Worm (Caenorhabditis elegans): ENCODE data around the gene F35B3.4.
A peak's percentile ranks its signal among the peaks of the same experiment; 100 is the strongest.

The F35B3.4 gene

ce11 chrX:17020858-17021257 lies at the start of gene F35B3.4:
F35B3.4 (minus strand) TSS chrX:17020958.
- TF ChIP-seq ceh-45 (GFP tag; IDR thresholded peaks at IDR 0.05) (no peak), elt-4 (tag; optimal IDR thresholded peaks at IDR 0.05) (no peak), ets-4 (tag; optimal IDR thresholded peaks at IDR 0.05) (no peak), tbx-7 (tag; optimal IDR thresholded peaks at IDR 0.05) (no peak), C38D4.7 (GFP tag; optimal IDR thresholded peaks at IDR 0.05) (no peak), Y22D7AL.16 (tag; optimal IDR thresholded peaks at IDR 0.05) (no peak), dve-1 (tag; optimal IDR thresholded peaks at IDR 0.05) (no peak), ceh-24 (tag; optimal IDR thresholded peaks at IDR 0.05) (no peak), ceh-22 (tag; optimal IDR thresholded peaks at IDR 0.05) (no peak), pag-3 (tag; optimal IDR thresholded peaks at IDR 0.05; ENCODE audit: borderline replicate concordance) (no peak), ttx-3 (tag; optimal IDR thresholded peaks at IDR 0.05) (no peak)

ce11 chrX:17070495-17070894 lies 49.7 kb upstream of the F35B3.4 start:
- no peak for TF ChIP-seq pros-1 (tag; optimal IDR thresholded peaks at IDR 0.05)
- TF ChIP-seq K09A11.1 (tag; optimal IDR thresholded peaks at IDR 0.05; ENCODE audit: insufficient read depth), result no peak
- TF ChIP-seq odd-2 (tag; optimal IDR thresholded peaks at IDR 0.05), result no peak
- TF ChIP-seq unc-3 (GFP tag; conservative IDR thresholded peaks at IDR 0.05), result no peak
- no peak for TF ChIP-seq unc-3 (tag; optimal IDR thresholded peaks at IDR 0.05)
- no peak for TF ChIP-seq nfya-1 (tag; optimal IDR thresholded peaks at IDR 0.05)
- TF ChIP-seq hlh-6 (tag; optimal IDR thresholded peaks at IDR 0.05), result no peak
- TF ChIP-seq gmeb-2 (tag; optimal IDR thresholded peaks at IDR 0.05), result no peak
- TF ChIP-seq elt-4 (tag; optimal IDR thresholded peaks at IDR 0.05), result no peak
- no peak for TF ChIP-seq rnt-1 (tag; optimal IDR thresholded peaks at IDR 0.05)
- TF ChIP-seq dve-1 (tag; optimal IDR thresholded peaks at IDR 0.05), result no peak
- no peak for TF ChIP-seq mec-3 (tag; optimal IDR thresholded peaks at IDR 0.05; ENCODE audit: borderline replicate concordance)
- TF ChIP-seq ceh-31 (tag; optimal IDR thresholded peaks at IDR 0.05), result no peak
- no peak for TF ChIP-seq ets-4 (tag; optimal IDR thresholded peaks at IDR 0.05)
- TF ChIP-seq Y22D7AL.16 (tag; optimal IDR thresholded peaks at IDR 0.05), result no peak
- no peak for TF ChIP-seq hlh-15 (tag; optimal IDR thresholded peaks at IDR 0.05)
- no peak for TF ChIP-seq ceh-9 (tag; optimal IDR thresholded peaks at IDR 0.05)
- no peak for TF ChIP-seq pqm-1 (tag; optimal IDR thresholded peaks at IDR 0.05)
- no peak for TF ChIP-seq ceh-45 (GFP tag; IDR thresholded peaks at IDR 0.05)
- no peak for TF ChIP-seq ama-1 (optimal IDR thresholded peaks at IDR 0.05)

- TF ChIP-seq dmd-4 (tag; optimal IDR thresholded peaks at IDR 0.05; ENCODE audit: borderline replicate concordance), result no peak
- TF ChIP-seq elt-2 (tag; optimal IDR thresholded peaks at IDR 0.05), result peak; percentile 29
- no peak for TF ChIP-seq unc-3 (GFP tag; conservative IDR thresholded peaks at IDR 0.05)
- no peak for TF ChIP-seq unc-3 (tag; optimal IDR thresholded peaks at IDR 0.05)
- TF ChIP-seq hlh-30 (tag; optimal IDR thresholded peaks at IDR 0.05; ENCODE audit: insufficient read depth), result no peak
These were observed 46.2 kb upstream of the F35B3.4 start for ce11 chrX:17066937-17067336.

- no peak for TF ChIP-seq che-1 (tag; optimal IDR thresholded peaks at IDR 0.05)
- no peak for TF ChIP-seq lim-6 (tag; optimal IDR thresholded peaks at IDR 0.05)
- TF ChIP-seq odd-2 (tag; optimal IDR thresholded peaks at IDR 0.05), result no peak
- peak; percentile 36 for TF ChIP-seq elt-2 (tag; optimal IDR thresholded peaks at IDR 0.05)
- no peak for TF ChIP-seq lin-11 (tag; optimal IDR thresholded peaks at IDR 0.05)
- no peak for TF ChIP-seq ref-2 (tag; optimal IDR thresholded peaks at IDR 0.05)
- no peak for TF ChIP-seq F13H6.1 (tag; optimal IDR thresholded peaks at IDR 0.05)
- TF ChIP-seq mec-3 (tag; optimal IDR thresholded peaks at IDR 0.05; ENCODE audit: borderline replicate concordance), result no peak
These were observed 44.1 kb upstream of the F35B3.4 start for ce11 chrX:17064820-17065219.

ce11 chrX:17063749-17064252 lies 43.0 kb upstream of the F35B3.4 start:
- TF ChIP-seq tbx-2 (tag; optimal IDR thresholded peaks at IDR 0.05) (no peak), elt-2 (tag; optimal IDR thresholded peaks at IDR 0.05) (peak; percentile 48), hlh-15 (tag; optimal IDR thresholded peaks at IDR 0.05) (no peak), dmd-4 (tag; optimal IDR thresholded peaks at IDR 0.05; ENCODE audit: borderline replicate concordance) (no peak), hlh-30 (tag; optimal IDR thresholded peaks at IDR 0.05; ENCODE audit: insufficient read depth) (peak; percentile 42), C38D4.7 (GFP tag; optimal IDR thresholded peaks at IDR 0.05) (no peak), ttx-3 (tag; optimal IDR thresholded peaks at IDR 0.05) (no peak)
